Worm (Caenorhabditis elegans): ENCODE data around the gene lys-3.

The lys-3 gene

DNA sequence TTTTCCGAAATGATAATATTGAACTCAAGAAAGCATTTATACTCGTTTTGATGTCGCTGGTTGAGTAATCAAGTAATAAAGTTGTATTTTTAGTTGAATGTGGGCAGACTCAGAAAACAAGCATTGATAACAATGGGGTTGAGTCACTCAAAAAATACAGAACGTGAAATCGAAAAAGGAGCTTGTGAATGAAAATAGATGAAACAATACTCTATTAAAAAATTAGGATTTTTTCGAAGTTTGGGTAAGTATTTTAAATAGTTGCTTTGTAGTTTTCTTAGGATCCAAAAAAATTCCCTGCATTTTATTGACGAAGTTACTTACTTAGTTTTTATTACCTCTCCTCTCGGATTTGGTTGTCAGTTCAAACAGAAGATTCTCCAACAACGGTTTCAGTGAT lies at the start of gene lys-3:
Gene lys-3, minus strand, starts transcription at position 101 of the 400 bp plus-strand sequence.
- TF ChIP-seq nhr-23 (tag; optimal IDR thresholded peaks at IDR 0.05) = no peak
- peak; percentile 19 for TF ChIP-seq pqm-1 (tag; optimal IDR thresholded peaks at IDR 0.05)

DNA sequence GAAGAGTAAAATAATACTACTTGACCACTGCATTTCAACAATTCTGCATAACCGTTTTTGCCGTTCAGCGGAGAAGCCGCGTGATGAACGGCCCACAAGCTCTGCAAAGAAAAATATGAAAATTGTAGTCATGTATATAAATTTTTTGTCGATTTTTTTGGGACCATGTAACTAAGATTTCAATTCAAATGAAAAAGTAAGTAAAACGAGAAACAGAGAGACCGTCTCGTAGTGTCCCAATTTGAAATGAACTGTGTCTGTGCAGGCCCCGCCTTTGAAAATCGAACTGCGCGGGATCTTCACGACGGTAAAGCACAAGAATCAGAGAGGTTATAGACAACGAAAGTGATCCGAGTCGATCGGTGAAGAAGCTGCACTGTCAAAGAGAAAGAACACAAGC lies 48.7 kb upstream of the lys-3 start, which contains the start of gene crm-1:
Gene crm-1, minus strand, starts transcription at position 101 of the 400 bp plus-strand sequence.
- TF ChIP-seq nhr-12 (tag; optimal IDR thresholded peaks at IDR 0.05) (no peak), mml-1 (tag; optimal IDR thresholded peaks at IDR 0.05) (no peak), elt-3 (tag; optimal IDR thresholded peaks at IDR 0.05) (no peak), R02D3.7 (tag; optimal IDR thresholded peaks at IDR 0.05) (no peak), ztf-11 (tag; optimal IDR thresholded peaks at IDR 0.05) (no peak), ztf-4 (tag; optimal IDR thresholded peaks at IDR 0.05) (no peak), fos-1 (tag; optimal IDR thresholded peaks at IDR 0.05) (no peak), nhr-11 (tag; optimal IDR thresholded peaks at IDR 0.05) (no peak), fkh-10 (GFP tag; optimal IDR thresholded peaks at IDR 0.05) (no peak)

DNA sequence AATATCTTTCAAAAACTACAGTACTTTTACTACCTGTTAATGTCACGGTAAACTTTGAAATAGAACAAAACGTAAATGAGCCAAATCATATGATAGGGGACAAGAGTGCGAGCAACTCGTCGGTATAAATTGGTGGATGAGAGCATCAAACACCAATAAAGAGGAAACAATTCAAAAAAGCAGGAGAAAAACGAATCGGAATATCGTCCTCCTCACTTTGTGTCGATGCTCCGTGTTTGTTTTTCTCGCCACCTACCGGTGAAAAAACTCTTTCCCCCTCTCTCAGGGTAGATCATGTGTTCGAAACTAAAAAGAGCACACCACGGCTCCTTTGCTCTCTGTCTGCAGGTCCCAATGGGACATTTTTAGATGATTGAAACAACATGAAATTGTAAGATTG lies 44.7 kb upstream of the lys-3 start:
- no peak for TF ChIP-seq hmg-11 (tag; optimal IDR thresholded peaks at IDR 0.05)
- peak; percentile 74 for TF ChIP-seq pha-4 (tag; optimal IDR thresholded peaks at IDR 0.05)
- TF ChIP-seq pqm-1 (tag; optimal IDR thresholded peaks at IDR 0.05) = no peak

DNA sequence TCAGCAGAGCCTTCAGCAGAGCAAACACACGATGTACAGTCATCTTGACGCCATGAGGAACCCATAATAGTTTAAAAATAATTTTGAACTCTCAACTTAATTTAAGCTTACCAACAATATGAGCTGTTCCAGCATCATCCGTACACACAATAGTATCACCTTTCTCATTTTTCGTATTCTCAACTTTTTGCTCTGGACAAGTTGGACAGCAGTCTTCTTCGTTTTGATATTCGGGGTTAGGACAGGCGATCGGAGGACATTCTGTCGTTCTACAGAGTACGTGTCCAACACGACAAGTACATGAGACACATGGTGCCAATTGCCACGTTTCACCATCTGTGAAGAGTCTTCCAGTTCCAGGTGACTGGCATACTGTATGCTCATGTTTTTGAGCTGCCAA lies 40.2 kb upstream of the lys-3 start:
- TF ChIP-seq R02D3.7 (tag; optimal IDR thresholded peaks at IDR 0.05) = no peak
- TF ChIP-seq nhr-25 (tag; optimal IDR thresholded peaks at IDR 0.05) = no peak
- TF ChIP-seq unc-62 (GFP tag; optimal IDR thresholded peaks at IDR 0.05) = no peak
- no peak for TF ChIP-seq tbx-2 (tag; optimal IDR thresholded peaks at IDR 0.05)
- TF ChIP-seq ceh-82 (tag; optimal IDR thresholded peaks at IDR 0.05) = no peak
- TF ChIP-seq nhr-237 (tag; optimal IDR thresholded peaks at IDR 0.05) = no peak
- TF ChIP-seq egl-27 (tag; optimal IDR thresholded peaks at IDR 0.05) = no peak
- TF ChIP-seq nhr-77 (tag; optimal IDR thresholded peaks at IDR 0.05) = no peak
- no peak for TF ChIP-seq mdl-1 (tag; optimal IDR thresholded peaks at IDR 0.05)
- no peak for TF ChIP-seq pqm-1 (tag; optimal IDR thresholded peaks at IDR 0.05)
- no peak for TF ChIP-seq ceh-28 (tag; optimal IDR thresholded peaks at IDR 0.05)
- no peak for TF ChIP-seq snpc-4 (tag; optimal IDR thresholded peaks at IDR 0.05)
- TF ChIP-seq nhr-11 (tag; optimal IDR thresholded peaks at IDR 0.05) = no peak
- no peak for TF ChIP-seq nhr-12 (tag; optimal IDR thresholded peaks at IDR 0.05)
- TF ChIP-seq egl-5 (tag; optimal IDR thresholded peaks at IDR 0.05) = no peak

DNA sequence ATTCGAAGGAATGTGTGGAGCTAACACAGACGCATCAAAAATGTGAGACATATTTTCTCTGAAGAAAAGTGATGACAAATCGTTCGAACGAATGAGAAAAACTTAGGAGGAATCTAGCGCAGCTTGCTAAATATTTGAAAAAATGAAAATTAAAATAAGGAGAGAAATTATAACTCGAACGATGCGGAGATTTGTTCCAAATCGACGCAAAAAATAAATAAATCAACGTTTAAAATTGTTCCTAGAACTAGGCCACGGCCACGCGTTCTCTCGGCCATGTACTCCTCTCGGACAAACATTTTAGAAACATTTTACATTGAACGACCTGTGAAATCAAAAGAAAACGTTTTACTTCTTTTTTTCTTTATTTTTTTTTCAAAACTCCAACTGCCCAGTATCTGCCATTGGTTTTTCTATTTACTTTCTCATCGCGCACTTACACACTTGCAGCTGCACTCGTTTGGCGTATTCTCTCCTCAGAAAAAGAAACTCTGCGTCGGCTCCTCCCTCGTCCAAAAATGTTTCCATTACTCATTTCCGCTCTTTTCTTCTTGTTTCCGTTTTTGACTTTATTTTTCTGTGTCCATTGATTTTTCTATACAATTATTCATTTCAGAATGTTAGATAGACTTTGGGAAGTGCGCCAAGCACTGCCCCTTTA lies 36.9 kb upstream of the lys-3 start, which contains the start of the genes gna-1 and B0024.13:
Gene gna-1, minus strand, starts transcription at position 51 of the 661 bp plus-strand sequence.
Gene B0024.13, plus strand, starts transcription at position 611 of the 661 bp plus-strand sequence.
- TF ChIP-seq eor-1 (tag; optimal IDR thresholded peaks at IDR 0.05) (no peak), fkh-10 (GFP tag; optimal IDR thresholded peaks at IDR 0.05) (no peak), ama-1 (optimal IDR thresholded peaks at IDR 0.05) (no peak), daf-12 (tag; optimal IDR thresholded peaks at IDR 0.05) (no peak), unc-39 (tag; optimal IDR thresholded peaks at IDR 0.05) (no peak), unc-62 (GFP tag; optimal IDR thresholded peaks at IDR 0.05) (no peak), elt-2 (tag; optimal IDR thresholded peaks at IDR 0.05) (peak; percentile 1), elt-3 (tag; optimal IDR thresholded peaks at IDR 0.05) (no peak), egl-5 (tag; optimal IDR thresholded peaks at IDR 0.05) (no peak), sea-2 (GFP tag; optimal IDR thresholded peaks at IDR 0.05) (no peak), ceh-82 (tag; optimal IDR thresholded peaks at IDR 0.05) (no peak), ceh-28 (tag; optimal IDR thresholded peaks at IDR 0.05) (no peak), tbx-2 (tag; optimal IDR thresholded peaks at IDR 0.05) (no peak), nhr-43 (tag; optimal IDR thresholded peaks at IDR 0.05; ENCODE audit: poor library complexity, severe bottlenecking) (peak; percentile 78), nhr-28 (tag; optimal IDR thresholded peaks at IDR 0.05) (no peak), pha-4 (tag; optimal IDR thresholded peaks at IDR 0.05) (peak; percentile 72), lin-15B (tag; optimal IDR thresholded peaks at IDR 0.05) (peak; percentile 68), nhr-76 (tag; optimal IDR thresholded peaks at IDR 0.05) (no peak), R02D3.7 (tag; optimal IDR thresholded peaks at IDR 0.05) (no peak), nfya-1 (tag; optimal IDR thresholded peaks at IDR 0.05; ENCODE audit: insufficient read depth) (no peak), ceh-16 (tag; optimal IDR thresholded peaks at IDR 0.05) (no peak), jun-1 (tag; optimal IDR thresholded peaks at IDR 0.05) (no peak), nhr-12 (tag; optimal IDR thresholded peaks at IDR 0.05) (no peak), ztf-11 (tag; optimal IDR thresholded peaks at IDR 0.05) (no peak), nhr-11 (tag; optimal IDR thresholded peaks at IDR 0.05) (no peak), ceh-9 (tag; optimal IDR thresholded peaks at IDR 0.05) (no peak), snpc-4 (tag; optimal IDR thresholded peaks at IDR 0.05) (no peak), nhr-23 (tag; optimal IDR thresholded peaks at IDR 0.05) (peak; percentile 79), mml-1 (tag; optimal IDR thresholded peaks at IDR 0.05) (no peak), ZK546.5 (tag; optimal IDR thresholded peaks at IDR 0.05) (no peak), lsy-12 (tag; optimal IDR thresholded peaks at IDR 0.05) (peak; percentile 10), ztf-4 (tag; optimal IDR thresholded peaks at IDR 0.05) (no peak), nhr-25 (tag; optimal IDR thresholded peaks at IDR 0.05) (no peak), fos-1 (tag; optimal IDR thresholded peaks at IDR 0.05) (no peak), pqm-1 (tag; optimal IDR thresholded peaks at IDR 0.05) (no peak), zag-1 (tag; optimal IDR thresholded peaks at IDR 0.05) (no peak), nhr-237 (tag; optimal IDR thresholded peaks at IDR 0.05) (no peak), nhr-77 (tag; optimal IDR thresholded peaks at IDR 0.05) (no peak), hmg-11 (tag; optimal IDR thresholded peaks at IDR 0.05) (peak; percentile 17)

Data from whole organism, L3 larva.